Fruit fly (Drosophila melanogaster): ENCODE results near the gene obst-J.
A peak's percentile ranks its signal among the peaks of the same experiment; 100 is the strongest.

obst-J gene

DNA sequence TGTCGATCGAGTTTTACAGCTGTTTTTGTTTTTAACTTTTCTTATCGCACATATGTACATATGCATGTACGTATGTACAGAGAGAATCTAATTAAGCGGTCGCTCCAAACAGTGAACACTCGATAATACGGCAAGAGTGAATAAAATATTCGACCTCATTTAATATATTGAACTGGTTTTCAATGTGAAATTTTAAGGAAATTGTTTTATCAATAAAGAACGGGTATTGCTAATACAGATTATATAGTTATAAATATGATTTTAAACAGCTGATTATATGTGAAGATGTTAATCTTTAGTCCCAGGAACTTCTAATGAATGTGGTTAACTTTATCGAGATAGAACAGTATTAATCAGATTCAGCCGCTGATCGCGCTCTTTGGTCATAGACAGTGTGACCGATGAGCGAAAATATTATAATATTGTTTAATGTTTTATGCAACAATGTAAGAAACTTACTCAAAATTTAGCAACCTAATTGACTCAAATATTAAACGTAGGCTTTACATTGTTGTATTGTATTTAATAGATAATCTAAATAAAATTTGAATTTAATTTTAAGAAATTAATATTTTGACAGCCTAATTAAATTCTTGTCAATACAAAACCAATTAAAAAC lies 9.2 kb upstream of the obst-J start, which contains the start of gene CG7328 (continued):
- TF ChIP-seq dsf (GFP tag; optimal IDR thresholded peaks at IDR 0.05; ENCODE audit: borderline replicate concordance), result no peak
- TF ChIP-seq Jra (GFP tag; optimal IDR thresholded peaks at IDR 0.05), result no peak
- no peak for TF ChIP-seq CrebA (GFP tag; optimal IDR thresholded peaks at IDR 0.05; ENCODE audit: borderline replicate concordance)
- peak; percentile 84 for TF ChIP-seq h (GFP tag; optimal IDR thresholded peaks at IDR 0.05)
- TF ChIP-seq ey (GFP tag; optimal IDR thresholded peaks at IDR 0.05), result peak; percentile 80
- TF ChIP-seq Hr83 (GFP tag; optimal IDR thresholded peaks at IDR 0.05; ENCODE audit: poor library complexity, severe bottlenecking), result no peak
- peak; percentile 83 for TF ChIP-seq HLH106 (tag; optimal IDR thresholded peaks at IDR 0.05)

DNA sequence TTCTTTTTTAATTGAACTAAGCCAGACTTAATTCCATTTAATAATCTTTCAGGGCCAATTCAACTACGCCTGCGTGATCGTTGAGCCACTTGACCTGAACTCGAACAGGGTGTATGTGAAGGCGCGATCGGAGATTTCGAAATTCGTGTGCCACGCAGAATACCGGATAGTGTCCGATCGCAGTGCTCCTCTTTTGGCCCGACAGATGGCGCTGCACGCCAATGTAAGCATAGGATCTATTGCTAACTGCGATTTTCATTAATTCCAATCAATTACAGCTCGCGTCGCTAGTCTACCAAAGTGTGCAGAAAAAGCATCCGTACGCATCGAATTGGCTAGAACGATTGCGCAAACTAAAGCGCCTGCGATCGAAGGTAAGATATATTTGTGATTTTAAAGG lies 6.8 kb upstream of the obst-J start:
- TF ChIP-seq usp (GFP tag; optimal IDR thresholded peaks at IDR 0.05) (no peak), jim (GFP tag; optimal IDR thresholded peaks at IDR 0.05) (no peak), GATAd (GFP tag; optimal IDR thresholded peaks at IDR 0.05) (no peak), pan (optimal IDR thresholded peaks at IDR 0.05) (no peak), Dfd (GFP tag; optimal IDR thresholded peaks at IDR 0.05) (no peak), sage (GFP tag; optimal IDR thresholded peaks at IDR 0.05) (no peak), Hr78 (GFP tag; optimal IDR thresholded peaks at IDR 0.05) (no peak), lola (GFP tag; optimal IDR thresholded peaks at IDR 0.05) (no peak), br (GFP tag; optimal IDR thresholded peaks at IDR 0.05) (no peak), rgr (GFP tag; optimal IDR thresholded peaks at IDR 0.05) (no peak), dsf (GFP tag; optimal IDR thresholded peaks at IDR 0.05; ENCODE audit: borderline replicate concordance) (no peak), CrebA (GFP tag; optimal IDR thresholded peaks at IDR 0.05; ENCODE audit: borderline replicate concordance) (no peak)

DNA sequence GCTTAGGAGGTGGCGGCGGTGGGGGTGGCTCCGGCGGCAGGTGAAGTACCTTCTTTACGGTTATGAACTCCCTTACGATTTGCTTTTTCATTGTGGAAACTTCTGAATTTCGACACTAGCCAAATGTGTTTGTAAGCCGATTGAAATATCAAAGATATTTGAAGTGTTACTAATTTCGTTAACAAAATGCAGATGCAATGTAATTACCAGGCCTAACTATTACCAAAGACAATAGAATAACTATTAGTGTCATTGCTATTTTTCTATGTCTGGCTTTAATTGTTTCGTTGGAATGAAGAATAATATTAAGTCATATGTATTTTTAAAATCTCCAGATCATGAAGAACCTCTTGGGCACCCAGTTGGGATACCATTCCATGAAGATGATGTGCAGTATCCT lies 1.6 kb upstream of the obst-J start, which contains the start of gene CG7335:
Gene CG7335, minus strand, starts transcription at position 101 of the 400 bp plus-strand sequence.
- TF ChIP-seq HLH106 (tag; optimal IDR thresholded peaks at IDR 0.05), result no peak
- no peak for TF ChIP-seq Hnf4 (GFP tag; optimal IDR thresholded peaks at IDR 0.05)
- no peak for TF ChIP-seq brk (GFP tag; optimal IDR thresholded peaks at IDR 0.05)
- TF ChIP-seq br (GFP tag; optimal IDR thresholded peaks at IDR 0.05), result no peak
- TF ChIP-seq Vsx2 (GFP tag; optimal IDR thresholded peaks at IDR 0.05; ENCODE audit: partially characterized antibody), result no peak
- no peak for TF ChIP-seq jim (GFP tag; optimal IDR thresholded peaks at IDR 0.05)
- no peak for TF ChIP-seq rgr (GFP tag; optimal IDR thresholded peaks at IDR 0.05)
- TF ChIP-seq Sp1 (GFP tag; optimal IDR thresholded peaks at IDR 0.05), result no peak
- TF ChIP-seq lola (GFP tag; optimal IDR thresholded peaks at IDR 0.05), result no peak
- no peak for TF ChIP-seq Hr83 (GFP tag; optimal IDR thresholded peaks at IDR 0.05; ENCODE audit: poor library complexity, severe bottlenecking)
- TF ChIP-seq OdsH (GFP tag; optimal IDR thresholded peaks at IDR 0.05), result no peak
- TF ChIP-seq Rel (GFP tag; optimal IDR thresholded peaks at IDR 0.05), result no peak
- TF ChIP-seq Rel (tag; optimal IDR thresholded peaks at IDR 0.05), result no peak
- TF ChIP-seq Mio (GFP tag; optimal IDR thresholded peaks at IDR 0.05), result no peak

DNA sequence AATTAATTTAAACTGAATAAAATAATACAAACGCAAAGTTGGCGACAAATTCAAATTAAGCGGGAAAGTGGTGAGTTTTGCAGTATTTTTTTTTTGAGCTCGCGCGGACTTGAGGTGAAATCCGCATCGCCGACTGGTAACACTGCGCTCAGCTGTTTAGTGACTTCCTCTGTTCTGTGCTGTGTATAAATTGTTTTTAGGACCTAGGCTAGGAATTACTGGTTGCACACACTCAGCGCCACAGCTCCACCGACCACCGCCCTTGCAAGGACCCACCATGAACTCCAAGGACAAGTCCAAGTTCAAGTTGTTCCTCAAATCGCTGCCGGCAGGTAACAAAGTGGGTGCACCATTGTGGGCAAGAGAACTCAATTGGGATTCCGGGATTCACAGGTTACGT lies 2.5 kb downstream of the obst-J start, which contains the start of gene gig:
Gene gig, plus strand, starts transcription at position 150 of the 400 bp plus-strand sequence.
- no peak for TF ChIP-seq Hr83 (GFP tag; optimal IDR thresholded peaks at IDR 0.05; ENCODE audit: poor library complexity, severe bottlenecking)
- TF ChIP-seq dsf (GFP tag; optimal IDR thresholded peaks at IDR 0.05; ENCODE audit: borderline replicate concordance), result no peak
- no peak for TF ChIP-seq CrebA (GFP tag; optimal IDR thresholded peaks at IDR 0.05; ENCODE audit: borderline replicate concordance)
- TF ChIP-seq Rel (GFP tag; optimal IDR thresholded peaks at IDR 0.05), result no peak
- peak; percentile 91 for TF ChIP-seq Rel (tag; optimal IDR thresholded peaks at IDR 0.05)
- TF ChIP-seq GATAd (GFP tag; optimal IDR thresholded peaks at IDR 0.05), result no peak
- no peak for TF ChIP-seq Jra (GFP tag; optimal IDR thresholded peaks at IDR 0.05)

DNA sequence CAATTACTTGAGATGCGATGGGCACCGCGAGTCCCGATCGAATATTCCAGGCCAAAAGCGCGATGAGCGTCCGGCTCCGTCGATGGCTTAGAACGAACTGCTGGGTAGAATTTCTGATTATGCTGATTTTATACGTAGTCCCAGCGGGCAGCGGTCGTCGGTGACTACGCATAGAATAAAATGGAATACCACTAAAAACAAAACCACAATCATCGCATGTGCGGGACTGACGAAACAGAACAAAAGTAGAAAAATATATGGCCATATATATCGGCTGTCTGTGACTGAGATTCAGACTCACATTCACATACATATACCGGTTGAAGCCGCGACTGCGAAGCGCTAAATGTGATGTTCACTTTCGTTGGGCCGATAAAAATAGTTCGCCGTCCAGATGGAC lies 4.3 kb downstream of the obst-J start, which contains the start of gene CG7365:
Gene CG7365, minus strand, starts transcription at position 101 of the 400 bp plus-strand sequence.
- TF ChIP-seq CrebA (GFP tag; optimal IDR thresholded peaks at IDR 0.05; ENCODE audit: borderline replicate concordance) (no peak), Hnf4 (GFP tag; optimal IDR thresholded peaks at IDR 0.05) (no peak), woc (GFP tag; optimal IDR thresholded peaks at IDR 0.05) (no peak), OdsH (GFP tag; optimal IDR thresholded peaks at IDR 0.05) (no peak)

DNA sequence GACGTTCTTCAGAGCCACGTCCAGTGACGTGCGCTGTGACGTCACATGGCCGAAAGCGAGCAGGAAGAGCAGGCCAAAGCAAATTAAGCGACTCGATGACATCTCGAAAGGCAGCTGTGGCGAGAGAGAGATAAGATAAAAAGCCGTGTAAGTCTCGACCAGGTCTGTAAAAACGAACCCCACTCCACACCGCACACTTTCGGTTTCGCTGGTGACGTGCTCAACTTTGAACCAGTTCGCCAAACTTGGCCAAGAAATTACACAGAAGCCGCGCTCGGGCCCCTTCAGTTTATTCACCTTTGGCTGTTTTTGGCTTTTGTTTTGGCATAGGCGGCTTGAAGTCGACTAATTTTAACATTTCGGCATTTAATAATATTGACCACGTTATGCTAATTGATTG lies 5.4 kb downstream of the obst-J start:
- TF ChIP-seq Mio (GFP tag; optimal IDR thresholded peaks at IDR 0.05) (no peak), dsf (GFP tag; optimal IDR thresholded peaks at IDR 0.05; ENCODE audit: borderline replicate concordance) (no peak), sage (GFP tag; optimal IDR thresholded peaks at IDR 0.05) (no peak), CrebA (GFP tag; optimal IDR thresholded peaks at IDR 0.05; ENCODE audit: borderline replicate concordance) (no peak), Dif (GFP tag; optimal IDR thresholded peaks at IDR 0.05; ENCODE audit: partially characterized antibody) (no peak), psq (GFP tag; optimal IDR thresholded peaks at IDR 0.05) (no peak), Hnf4 (GFP tag; optimal IDR thresholded peaks at IDR 0.05) (no peak), Rel (GFP tag; optimal IDR thresholded peaks at IDR 0.05) (no peak), Rel (tag; optimal IDR thresholded peaks at IDR 0.05) (no peak), rgr (GFP tag; optimal IDR thresholded peaks at IDR 0.05) (no peak), CG9705 (GFP tag; optimal IDR thresholded peaks at IDR 0.05) (no peak), Dfd (GFP tag; optimal IDR thresholded peaks at IDR 0.05) (no peak), HLH106 (tag; optimal IDR thresholded peaks at IDR 0.05) (no peak), Hr83 (GFP tag; optimal IDR thresholded peaks at IDR 0.05; ENCODE audit: poor library complexity, severe bottlenecking) (no peak)

Data from whole organism, wandering third instar larva.